Fruit fly (Drosophila melanogaster) whole organism, embryonic: ENCODE data around the gene Plap.
A peak's percentile ranks its signal among the peaks of the same experiment; 100 is the strongest.

Experiments
- B-H1 ChIP-seq: fragments of 200-800 bp; sonication (Bioruptor generic); IDR thresholded peaks from 3 replicates; pipeline ENCODE4 v1.3.6; 2022; ENCODE audit warnings: missing biosample characterization, missing genetic modification characterization
- CG12236 ChIP-seq: fragments of 200-800 bp; sonication (Bioruptor generic); optimal IDR thresholded peaks from 2 replicates; lab custom pipeline; 2016; ENCODE audit warnings: missing biosample characterization, missing genetic modification characterization
- CG12744 ChIP-seq: fragments of 200-800 bp; sonication (Bioruptor generic); optimal IDR thresholded peaks from 2 replicates; lab custom pipeline; 2016; ENCODE audit warnings: missing biosample characterization, missing genetic modification characterization
- CG2678 ChIP-seq: fragments of 200-800 bp; sonication (Bioruptor generic); optimal IDR thresholded peaks from 3 replicates; lab custom pipeline; 2019; ENCODE audit warnings: missing biosample characterization, mild to moderate bottlenecking, missing genetic modification characterization, moderate library complexity
- Ptx1 ChIP-seq: fragments of 200-800 bp; sonication (Bioruptor generic); IDR thresholded peaks from 2 replicates; pipeline ENCODE4 v1.3.6; 2022; ENCODE audit warnings: missing biosample characterization, missing genetic modification characterization
- Xbp1 ChIP-seq: fragments of 200-800 bp; sonication (Bioruptor generic); optimal IDR thresholded peaks from 3 replicates; lab custom pipeline; 2016; ENCODE audit warnings: missing biosample characterization, mild to moderate bottlenecking, missing genetic modification characterization
- en ChIP-seq: fragments of 200-800 bp; sonication (Bioruptor generic); optimal IDR thresholded peaks from 2 replicates; lab custom pipeline; 2016; ENCODE audit warnings: missing biosample characterization, missing genetic modification characterization
- jigr1 ChIP-seq: fragments of 200-800 bp; sonication (Bioruptor generic); IDR thresholded peaks from 3 replicates; pipeline ENCODE4 v1.3.6; 2022; ENCODE audit warnings: missing biosample characterization, missing genetic modification characterization
- prd ChIP-seq, 3 experiments: fragments of >200 bp in 2 of 3; fragments of 200-800 bp in 1 of 3; sonication (Bioruptor generic) in 1 of 3; optimal IDR thresholded peaks in 2 of 3; IDR thresholded peaks in 1 of 3; 2 replicates in 2 of 3; 3 replicates in 1 of 3; pipeline versions ENCODE4 v1.3.6 to Lab custom; 2017 to 2022; ENCODE audit warnings: missing biosample characterization in 1 of 3, missing genetic modification characterization in 1 of 3
- scrt ChIP-seq: fragments of 200-800 bp; sonication (Bioruptor generic); optimal IDR thresholded peaks from 2 replicates; lab custom pipeline; 2018; ENCODE audit warnings: missing biosample characterization, mild to moderate bottlenecking, missing genetic modification characterization, moderate library complexity

- TF ChIP-seq jigr1 (GFP tag; lab: Robert Waterston, UW) (no peak), scrt (GFP tag; lab: Kevin White, UChicago) (no peak), Ptx1 (GFP tag; lab: Robert Waterston, UW) (no peak), CG2678 (tag; lab: Kevin White, UChicago) (peak; percentile 60), Xbp1 (GFP tag; lab: Kevin White, UChicago) (peak; percentile 24), B-H1 (GFP tag; lab: Robert Waterston, UW) (no peak), prd (optimal IDR thresholded peaks at IDR 0.05; lab: Kevin White, UChicago) (no peak), prd (GFP tag; IDR thresholded peaks at IDR 0.05; lab: Robert Waterston, UW) (0 out of 3 replicates have a peak, but pooled peaks have one; percentile 10), en (no peak), CG12236 (GFP tag; lab: Kevin White, UChicago) (no peak), CG12744 (GFP tag; lab: Kevin White, UChicago) (no peak)
These were observed 34.7 kb downstream of the Plap start for dm6 chr2L:1135495-1135894.
